Fruit fly (Drosophila melanogaster): ENCODE results near the gene TfIIB.

Gene TfIIB

dm6 chr2L:10426534-10427048 lies 4.5 kb upstream of the TfIIB start, which contains the start of the genes SmB and KdelR (continued):
- no peak for TF ChIP-seq CG32767 (GFP tag; IDR thresholded peaks at IDR 0.05)
- TF ChIP-seq NK7.1 (GFP tag; optimal IDR thresholded peaks at IDR 0.05) = no peak
- TF ChIP-seq CG11456 (GFP tag; IDR thresholded peaks at IDR 0.05) = no peak
- no peak for TF ChIP-seq luna (GFP tag; optimal IDR thresholded peaks at IDR 0.05)
- no peak for TF ChIP-seq CG4707 (GFP tag; optimal IDR thresholded peaks at IDR 0.05)
- no peak for TF ChIP-seq az2 (GFP tag; optimal IDR thresholded peaks at IDR 0.05)
- TF ChIP-seq sisA (GFP tag; IDR thresholded peaks at IDR 0.05) = no peak
- TF ChIP-seq gsb (GFP tag; IDR thresholded peaks at IDR 0.05) = no peak
- TF ChIP-seq kni (GFP tag; optimal IDR thresholded peaks at IDR 0.05) = no peak
- peak; percentile 89 for TF ChIP-seq YL-1 (GFP tag; optimal IDR thresholded peaks at IDR 0.05)
- TF ChIP-seq CG8478 (optimal IDR thresholded peaks at IDR 0.05) = no peak
- TF ChIP-seq CG3281 (GFP tag; optimal IDR thresholded peaks at IDR 0.05) = no peak
- TF ChIP-seq CG18476 (GFP tag; optimal IDR thresholded peaks at IDR 0.05) = peak; percentile 7
- TF ChIP-seq CG34376 (GFP tag; optimal IDR thresholded peaks at IDR 0.05) = no peak
- TF ChIP-seq cg (GFP tag; optimal IDR thresholded peaks at IDR 0.05) = no peak
- no peak for TF ChIP-seq CG10462 (GFP tag; optimal IDR thresholded peaks at IDR 0.05)
- no peak for TF ChIP-seq D19B (GFP tag; optimal IDR thresholded peaks at IDR 0.05)
- no peak for TF ChIP-seq CG1602 (GFP tag; optimal IDR thresholded peaks at IDR 0.05)
- no peak for TF ChIP-seq CG12942 (GFP tag; optimal IDR thresholded peaks at IDR 0.05)
- no peak for TF ChIP-seq ap (GFP tag; IDR thresholded peaks at IDR 0.05)
- TF ChIP-seq Hand (GFP tag; optimal IDR thresholded peaks at IDR 0.05) = no peak
- TF ChIP-seq CG12744 (GFP tag; optimal IDR thresholded peaks at IDR 0.05) = no peak
- peak; percentile 26 for TF ChIP-seq CG33557 (GFP tag; optimal IDR thresholded peaks at IDR 0.05)
- TF ChIP-seq z (GFP tag; IDR thresholded peaks at IDR 0.05) = no peak
- TF ChIP-seq nmo (GFP tag; optimal IDR thresholded peaks at IDR 0.05) = peak; percentile 41
- TF ChIP-seq org-1 (GFP tag; optimal IDR thresholded peaks at IDR 0.05) = no peak
- no peak for TF ChIP-seq zf30C (GFP tag; optimal IDR thresholded peaks at IDR 0.05)
- TF ChIP-seq tio (GFP tag; optimal IDR thresholded peaks at IDR 0.05) = no peak
- peak; percentile 17 for TF ChIP-seq twi (tag; optimal IDR thresholded peaks at IDR 0.05)
- peak; percentile 22 for TF ChIP-seq tin (GFP tag; optimal IDR thresholded peaks at IDR 0.05)
- peak; percentile 61; the same call in 1 of the 4 replicates for TF ChIP-seq chinmo (GFP tag; IDR thresholded peaks at IDR 0.05; ENCODE audit: partially characterized antibody)
- peak; percentile 82 for TF ChIP-seq CG16813 (GFP tag; IDR thresholded peaks at IDR 0.05; ENCODE audit: partially characterized antibody)
- TF ChIP-seq slou (GFP tag; optimal IDR thresholded peaks at IDR 0.05) = no peak
- peak; percentile 69 for TF ChIP-seq knrl (GFP tag; IDR thresholded peaks at IDR 0.05; ENCODE audit: partially characterized antibody)
- TF ChIP-seq ems (GFP tag; optimal IDR thresholded peaks at IDR 0.05) = no peak
- peak; percentile 7 for TF ChIP-seq Chrac-16 (GFP tag; optimal IDR thresholded peaks at IDR 0.05)
- TF ChIP-seq nerfin-2 (GFP tag; IDR thresholded peaks at IDR 0.05; ENCODE audit: partially characterized antibody) = peak; percentile 95
- no peak; the same call in 1 of the 2 replicates for TF ChIP-seq CG32772 (GFP tag; IDR thresholded peaks at IDR 0.05)
- TF ChIP-seq CG11696 (GFP tag; IDR thresholded peaks at IDR 0.05) = no peak
- TF ChIP-seq CHES-1-like (GFP tag; optimal IDR thresholded peaks at IDR 0.05) = peak; percentile 26
- TF ChIP-seq Atf-2 (GFP tag; optimal IDR thresholded peaks at IDR 0.05) = no peak
- no peak for TF ChIP-seq ase (GFP tag; IDR thresholded peaks at IDR 0.05)
- TF ChIP-seq CG10366 (GFP tag; IDR thresholded peaks at IDR 0.05) = no peak
- no peak for TF ChIP-seq dan (GFP tag; IDR thresholded peaks at IDR 0.05)
- TF ChIP-seq fd102C (GFP tag; optimal IDR thresholded peaks at IDR 0.05) = no peak
- TF ChIP-seq CG12155 (GFP tag; optimal IDR thresholded peaks at IDR 0.05) = peak; percentile 52
- TF ChIP-seq MBD-R2 (GFP tag; IDR thresholded peaks at IDR 0.05) = peak; percentile 55
- no peak for TF ChIP-seq ranshi (GFP tag; IDR thresholded peaks at IDR 0.05)
- TF ChIP-seq CG9727 (GFP tag; optimal IDR thresholded peaks at IDR 0.05) = peak; percentile 42
- TF ChIP-seq Nf-YC (tag; optimal IDR thresholded peaks at IDR 0.05) = peak; percentile 60
- no peak for TF ChIP-seq CG31224 (GFP tag; IDR thresholded peaks at IDR 0.05)
- TF ChIP-seq CG17361 (GFP tag; IDR thresholded peaks at IDR 0.05) = peak; percentile 60; the same call in 2 of the 3 replicates
